Worm (Caenorhabditis elegans) whole organism, L4 larva: ENCODE results near the gene hpo-10.

ENCODE experiments used
- fkh-10 ChIP-seq: fragments of 150-350 bp; optimal IDR thresholded peaks from 2 replicates; lab custom pipeline; 2014; ENCODE audit warnings: missing biosample characterization, missing genetic modification reagents, missing genetic modification characterization
- fos-1 ChIP-seq: fragments of 150-350 bp; optimal IDR thresholded peaks from 2 replicates; lab custom pipeline; 2014; ENCODE audit warnings: missing biosample characterization, missing genetic modification characterization

DNA sequence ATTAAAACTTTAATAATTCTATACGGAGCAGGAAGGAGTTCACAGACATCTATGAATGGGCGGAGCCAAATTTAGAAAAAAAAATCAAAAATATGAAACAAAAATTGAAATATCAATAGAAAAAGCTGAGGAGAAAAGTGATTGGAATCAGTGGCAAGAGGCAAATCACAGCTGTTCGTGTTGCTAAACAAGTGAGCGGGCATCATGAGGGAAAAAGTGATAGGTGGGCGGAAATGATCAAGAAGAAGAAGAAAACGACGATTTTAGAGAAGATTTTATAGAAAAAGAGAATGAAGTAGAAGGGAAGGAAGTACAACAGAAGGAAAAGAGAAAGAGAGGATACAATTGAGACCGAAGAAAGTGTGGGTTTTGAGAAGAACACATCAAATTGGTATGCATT is 19.3 kb downstream of the hpo-10 start:
- TF ChIP-seq fkh-10 (GFP tag; lab: Kevin White, UChicago) (no peak), fos-1 (tag; lab: Kevin White, UChicago) (no peak)
